Worm (Caenorhabditis elegans) whole organism, L2 larva: ENCODE results near the gene phat-4.

ENCODE experiments used
- ceh-82 ChIP-seq: fragments of 150-350 bp; optimal IDR thresholded peaks from 2 replicates; lab custom pipeline; 2014; ENCODE audit warnings: missing biosample characterization, missing genetic modification characterization
- egl-27 ChIP-seq: sonication (generic microtip); optimal IDR thresholded peaks from 3 replicates; lab custom pipeline; 2017; ENCODE audit warnings: missing biosample characterization, missing genetic modification reagents, missing genetic modification characterization
- elt-1 ChIP-seq: fragments of 150-350 bp; optimal IDR thresholded peaks from 2 replicates; lab custom pipeline; 2014; ENCODE audit warnings: missing biosample characterization, missing genetic modification characterization
- elt-3 ChIP-seq: sonication (generic microtip); optimal IDR thresholded peaks from 2 replicates; lab custom pipeline; 2017; ENCODE audit warnings: missing biosample characterization, missing genetic modification characterization
- gmeb-1 ChIP-seq: fragments of 150-350 bp; optimal IDR thresholded peaks from 2 replicates; lab custom pipeline; 2014; ENCODE audit warnings: missing biosample characterization, missing genetic modification characterization
- lin-13 ChIP-seq: fragments of 150-350 bp; optimal IDR thresholded peaks from 2 replicates; lab custom pipeline; 2014; ENCODE audit warnings: missing biosample characterization, missing genetic modification reagents, missing genetic modification characterization
- lin-39 ChIP-seq: fragments of 150-350 bp; optimal IDR thresholded peaks from 2 replicates; lab custom pipeline; 2014; ENCODE audit warnings: missing biosample characterization, missing genetic modification reagents, missing genetic modification characterization
- nhr-237 ChIP-seq: fragments of 150-350 bp; optimal IDR thresholded peaks from 2 replicates; lab custom pipeline; 2014; ENCODE audit warnings: missing biosample characterization, missing genetic modification characterization
- nhr-6 ChIP-seq: fragments of 150-350 bp; optimal IDR thresholded peaks from 2 replicates; lab custom pipeline; 2014; ENCODE audit warnings: missing biosample characterization, missing genetic modification characterization
- skn-1 ChIP-seq: sonication (generic microtip); optimal IDR thresholded peaks from 2 replicates; lab custom pipeline; 2017; ENCODE audit warnings: missing biosample characterization, missing genetic modification characterization
- zag-1 ChIP-seq: fragments of 150-350 bp; optimal IDR thresholded peaks from 2 replicates; lab custom pipeline; 2014; ENCODE audit warnings: missing biosample characterization, missing genetic modification characterization

ce11 chrV:4127435-4127834 lies 2.3 kb upstream of the phat-4 start, which contains the start of gene T05B4.13:
- TF ChIP-seq lin-39 (tag; lab: Kevin White, UChicago) (no peak), ceh-82 (no peak), skn-1 (tag; lab: Kevin White, UChicago) (no peak), elt-3 (tag; lab: Kevin White, UChicago) (no peak), gmeb-1 (tag; lab: Kevin White, UChicago) (no peak), elt-1 (tag; lab: Kevin White, UChicago) (no peak), zag-1 (tag; lab: Kevin White, UChicago) (no peak), egl-27 (tag; lab: Kevin White, UChicago) (no peak), nhr-6 (tag; lab: Kevin White, UChicago) (no peak), lin-13 (no peak), nhr-237 (tag; lab: Kevin White, UChicago) (no peak)
